Worm (Caenorhabditis elegans) whole organism, L1 larva: ENCODE results near the gene F53F8.5.

Experiments
- C04F5.9 ChIP-seq: sonication (generic microtip); optimal IDR thresholded peaks from 2 replicates; lab custom pipeline; 2016; ENCODE audit warnings: missing genetic modification characterization, missing compliant biosample characterization
- F16B12.6 ChIP-seq: fragments of 150-350 bp; optimal IDR thresholded peaks from 2 replicates; lab custom pipeline; 2014; ENCODE audit warnings: missing biosample characterization, missing genetic modification characterization
- aha-1 ChIP-seq: fragments of 150-350 bp; optimal IDR thresholded peaks from 2 replicates; lab custom pipeline; 2014; ENCODE audit warnings: missing biosample characterization, missing genetic modification characterization
- alr-1 ChIP-seq: fragments of 200-800 bp; sonication (Bioruptor generic); optimal IDR thresholded peaks from 2 replicates; lab custom pipeline; 2018; ENCODE audit warnings: borderline replicate concordance, mild to moderate bottlenecking, missing genetic modification characterization, missing compliant biosample characterization
- blmp-1 ChIP-seq: fragments of 150-350 bp; optimal IDR thresholded peaks from 2 replicates; lab custom pipeline; 2014; ENCODE audit warnings: missing biosample characterization, missing genetic modification characterization
- ceh-63 ChIP-seq: fragments of 200-800 bp; sonication (Bioruptor generic); optimal IDR thresholded peaks from 2 replicates; lab custom pipeline; 2018; ENCODE audit warnings: mild to moderate bottlenecking, missing genetic modification characterization, missing compliant biosample characterization
- ceh-82 ChIP-seq, 3 experiments: fragments of 150-350 bp in 1 of 3; sonication (generic microtip) in 2 of 3; optimal IDR thresholded peaks; 2 replicates each; lab custom pipeline; 2014 to 2017; ENCODE audit warnings: missing biosample characterization in 3 of 3, missing genetic modification characterization in 3 of 3
- ceh-88 ChIP-seq: fragments of 200-800 bp; sonication (Bioruptor generic); IDR thresholded peaks from 2 replicates; pipeline ENCODE4 v1.3.6; 2022; ENCODE audit warnings: missing genetic modification characterization, missing compliant biosample characterization
- ceh-90 ChIP-seq: sonication (generic microtip); optimal IDR thresholded peaks from 2 replicates; lab custom pipeline; 2016; ENCODE audit warnings: missing genetic modification characterization, missing compliant biosample characterization
- ces-1 ChIP-seq: fragments of 150-350 bp; optimal IDR thresholded peaks from 2 replicates; lab custom pipeline; 2014; ENCODE audit warnings: missing biosample characterization, missing genetic modification reagents, missing genetic modification characterization
- dpl-1 ChIP-seq, 3 experiments: fragments of 150-350 bp in 2 of 3; sonication (generic microtip) in 1 of 3; optimal IDR thresholded peaks; 2 replicates each; lab custom pipeline; 2014 to 2017; ENCODE audit warnings: missing biosample characterization in 3 of 3, missing genetic modification characterization in 3 of 3, missing genetic modification reagents in 3 of 3
- dsc-1 ChIP-seq: sonication (generic microtip); optimal IDR thresholded peaks from 2 replicates; lab custom pipeline; 2016; ENCODE audit warnings: mild to moderate bottlenecking, missing genetic modification characterization, missing compliant biosample characterization
- egl-13 ChIP-seq: sonication (generic microtip); optimal IDR thresholded peaks from 2 replicates; lab custom pipeline; 2016; ENCODE audit warnings: missing genotype, missing genetic modification reagents, missing genetic modification characterization, missing compliant biosample characterization
- elt-2 ChIP-seq: sonication (generic microtip); optimal IDR thresholded peaks from 2 replicates; lab custom pipeline; 2016; ENCODE audit warnings: missing genetic modification characterization, mild to moderate bottlenecking, inconsistent platforms, missing compliant biosample characterization, missing genetic modification reagents
- ets-5 ChIP-seq: fragments of 200-800 bp; sonication (Bioruptor generic); IDR thresholded peaks from 2 replicates; pipeline ENCODE4 v1.3.6; 2022; ENCODE audit warnings: missing genetic modification characterization, missing compliant biosample characterization
- fkh-10 ChIP-seq: sonication (generic microtip); optimal IDR thresholded peaks from 2 replicates; lab custom pipeline; 2017; ENCODE audit warnings: missing biosample characterization, missing genetic modification reagents, missing genetic modification characterization
- fkh-4 ChIP-seq: sonication (generic microtip); optimal IDR thresholded peaks from 2 replicates; lab custom pipeline; 2016; ENCODE audit warnings: missing compliant biosample characterization, missing genetic modification characterization, borderline replicate concordance
- fkh-8 ChIP-seq: sonication (generic microtip); optimal IDR thresholded peaks from 2 replicates; lab custom pipeline; 2016; ENCODE audit warnings: mild to moderate bottlenecking, missing genetic modification characterization, missing compliant biosample characterization
- hlh-17 ChIP-seq: fragments of 200-800 bp; sonication (Bioruptor generic); optimal IDR thresholded peaks from 2 replicates; lab custom pipeline; 2018; ENCODE audit warnings: missing genetic modification characterization, mild to moderate bottlenecking, missing compliant biosample characterization, moderate library complexity, borderline replicate concordance
- hlh-4 ChIP-seq: sonication (generic microtip); optimal IDR thresholded peaks from 2 replicates; lab custom pipeline; 2016; ENCODE audit warnings: mild to moderate bottlenecking, missing genetic modification characterization, missing compliant biosample characterization
- hpl-2 ChIP-seq: fragments of 150-350 bp; optimal IDR thresholded peaks from 2 replicates; lab custom pipeline; 2014; ENCODE audit warnings: missing biosample characterization, missing genetic modification reagents, missing genetic modification characterization
- irx-1 ChIP-seq: sonication (generic microtip); optimal IDR thresholded peaks from 2 replicates; lab custom pipeline; 2016; ENCODE audit warnings: missing genetic modification characterization, missing compliant biosample characterization
- jun-1 ChIP-seq: fragments of 150-350 bp; optimal IDR thresholded peaks from 2 replicates; lab custom pipeline; 2014; ENCODE audit warnings: missing biosample characterization, missing genetic modification reagents, missing genetic modification characterization
- lin-13 ChIP-seq: fragments of 150-350 bp; optimal IDR thresholded peaks from 2 replicates; lab custom pipeline; 2014; ENCODE audit warnings: missing biosample characterization, missing genetic modification reagents, missing genetic modification characterization
- lin-15B ChIP-seq: fragments of 150-350 bp; sonication (generic microtip); optimal IDR thresholded peaks from 3 replicates; lab custom pipeline; 2014; ENCODE audit warnings: missing biosample characterization, missing genetic modification characterization
- lin-35 ChIP-seq, 2 experiments: fragments of 150-350 bp; optimal IDR thresholded peaks; 2 replicates each; lab custom pipeline; 2014; ENCODE audit warnings: missing biosample characterization in 2 of 2, missing genetic modification characterization in 2 of 2, missing genetic modification reagents in 2 of 2
- lin-39 ChIP-seq: fragments of 150-350 bp; optimal IDR thresholded peaks from 2 replicates; lab custom pipeline; 2014; ENCODE audit warnings: missing biosample characterization, missing genetic modification reagents, missing genetic modification characterization
- lir-3 ChIP-seq: sonication (generic microtip); optimal IDR thresholded peaks from 2 replicates; lab custom pipeline; 2016; ENCODE audit warnings: mild to moderate bottlenecking, missing genetic modification characterization, moderate library complexity, missing compliant biosample characterization; ENCODE audit not compliant: poor library complexity
- lsy-2 ChIP-seq, 2 experiments: fragments of 150-350 bp; optimal IDR thresholded peaks; 2 replicates each; lab custom pipeline; 2014; ENCODE audit warnings: missing biosample characterization in 2 of 2, missing genetic modification characterization in 2 of 2
- mab-9 ChIP-seq: fragments of 200-800 bp; sonication (Bioruptor generic); IDR thresholded peaks from 2 replicates; pipeline ENCODE4 v1.3.6; 2022; ENCODE audit warnings: missing genetic modification reagents, missing genetic modification characterization, missing compliant biosample characterization
- mep-1 ChIP-seq: fragments of 150-350 bp; optimal IDR thresholded peaks from 2 replicates; lab custom pipeline; 2014; ENCODE audit warnings: missing biosample characterization, missing genetic modification characterization
- nhr-19 ChIP-seq: fragments of 200-800 bp; sonication (Bioruptor generic); conservative IDR thresholded peaks from 2 replicates; pipeline ENCODE4 v1.3.6; 2022; ENCODE audit warnings: missing genetic modification characterization, missing compliant biosample characterization
- nhr-237 ChIP-seq: fragments of 150-350 bp; optimal IDR thresholded peaks from 2 replicates; lab custom pipeline; 2014; ENCODE audit warnings: missing biosample characterization, missing genetic modification characterization
- nhr-47 ChIP-seq: sonication (generic microtip); optimal IDR thresholded peaks from 2 replicates; lab custom pipeline; 2016; ENCODE audit warnings: mild to moderate bottlenecking, missing genetic modification characterization, moderate library complexity, missing compliant biosample characterization
- nhr-76 ChIP-seq: sonication (generic microtip); optimal IDR thresholded peaks from 2 replicates; lab custom pipeline; 2017; ENCODE audit warnings: missing biosample characterization, missing genetic modification characterization
- pqm-1 ChIP-seq: sonication (generic microtip); optimal IDR thresholded peaks from 3 replicates; lab custom pipeline; 2017; ENCODE audit warnings: missing biosample characterization, missing genetic modification characterization
- skn-1 ChIP-seq: fragments of 150-350 bp; optimal IDR thresholded peaks from 2 replicates; lab custom pipeline; 2014; ENCODE audit warnings: missing biosample characterization, missing genetic modification characterization
- sup-37 ChIP-seq: fragments of 200-800 bp; sonication (Bioruptor generic); optimal IDR thresholded peaks from 2 replicates; lab custom pipeline; 2018; ENCODE audit warnings: mild to moderate bottlenecking, missing genetic modification characterization, missing compliant biosample characterization
- swsn-7 ChIP-seq: sonication (generic microtip); optimal IDR thresholded peaks from 2 replicates; lab custom pipeline; 2016; ENCODE audit warnings: missing genetic modification characterization, missing compliant biosample characterization
- tbx-2 ChIP-seq: sonication (generic microtip); optimal IDR thresholded peaks from 2 replicates; lab custom pipeline; 2016; ENCODE audit warnings: missing genetic modification characterization, missing compliant biosample characterization
- tlp-1 ChIP-seq: fragments of 150-350 bp; optimal IDR thresholded peaks from 2 replicates; lab custom pipeline; 2014; ENCODE audit warnings: missing biosample characterization, missing genetic modification characterization
- unc-130 ChIP-seq: fragments of 150-350 bp; optimal IDR thresholded peaks from 2 replicates; lab custom pipeline; 2017; ENCODE audit warnings: missing biosample characterization, missing genetic modification characterization, inconsistent platforms
- unc-30 ChIP-seq: sonication (generic microtip); optimal IDR thresholded peaks from 2 replicates; lab custom pipeline; 2017; ENCODE audit warnings: missing biosample characterization, missing genetic modification characterization
- unc-62 ChIP-seq: fragments of 150-350 bp; optimal IDR thresholded peaks from 2 replicates; lab custom pipeline; 2014; ENCODE audit warnings: missing biosample characterization, missing genetic modification reagents, missing genetic modification characterization
- vab-15 ChIP-seq: sonication (generic microtip); optimal IDR thresholded peaks from 2 replicates; lab custom pipeline; 2017; ENCODE audit warnings: missing genotype, mild to moderate bottlenecking, missing genetic modification characterization, missing compliant biosample characterization
- xbp-1 ChIP-seq: sonication (generic microtip); optimal IDR thresholded peaks from 2 replicates; lab custom pipeline; 2016; ENCODE audit warnings: missing genetic modification characterization, missing compliant biosample characterization
- zag-1 ChIP-seq: fragments of 150-350 bp; optimal IDR thresholded peaks from 2 replicates; lab custom pipeline; 2014; ENCODE audit warnings: missing biosample characterization, missing genetic modification characterization
- ztf-11 ChIP-seq, 2 experiments: sonication (generic microtip); optimal IDR thresholded peaks; 2 replicates each; lab custom pipeline; 2016 to 2017; ENCODE audit warnings: missing genetic modification characterization in 2 of 2, missing biosample characterization in 1 of 2, missing compliant biosample characterization in 1 of 2
- ztf-4 ChIP-seq: fragments of 150-350 bp; optimal IDR thresholded peaks from 2 replicates; lab custom pipeline; 2014; ENCODE audit warnings: missing biosample characterization, missing genetic modification characterization

F53F8.5 gene

ce11 chrV:20703998-20704572 is at the start of gene F53F8.5, which contains the start of gene F53F8.6 (continued):
- no peak for TF ChIP-seq elt-2 (tag; lab: Kevin White, UChicago)
- no peak for TF ChIP-seq unc-62 (GFP tag; lab: Kevin White, UChicago)
- peak; percentile 6 for TF ChIP-seq lin-15B (tag; lab: Kevin White, UChicago)
- TF ChIP-seq lir-3 (tag; lab: Kevin White, UChicago), result no peak
- TF ChIP-seq skn-1 (tag; lab: Kevin White, UChicago), result peak; percentile 60
- TF ChIP-seq hlh-17, result no peak
- peak; percentile 72 for TF ChIP-seq lin-39 (tag; lab: Kevin White, UChicago)
- TF ChIP-seq xbp-1 (tag; lab: Kevin White, UChicago), result peak; percentile 56
- no peak for TF ChIP-seq unc-30 (tag; lab: Kevin White, UChicago)
- TF ChIP-seq vab-15 (tag; lab: Kevin White, UChicago), result no peak
- TF ChIP-seq ztf-4 (tag; lab: Kevin White, UChicago), result no peak
- peak; percentile 77 to 80 for TF ChIP-seq lsy-2 (tag; optimal IDR thresholded peaks at IDR 0.05; lab: Kevin White, UChicago)
- peak; percentile 29 to 57 (median 53) for TF ChIP-seq ceh-82 (tag; optimal IDR thresholded peaks at IDR 0.05; lab: Kevin White, UChicago)
- no peak for TF ChIP-seq C04F5.9 (tag; lab: Kevin White, UChicago)
- TF ChIP-seq ceh-90, result no peak
- TF ChIP-seq nhr-76 (tag; lab: Kevin White, UChicago), result no peak
- peak; percentile 67 for TF ChIP-seq swsn-7 (tag; lab: Kevin White, UChicago)
- no peak for TF ChIP-seq zag-1 (tag; lab: Kevin White, UChicago)
- peak; percentile 44 for TF ChIP-seq unc-130 (tag; lab: Kevin White, UChicago)
- no peak for TF ChIP-seq ets-5 (GFP tag; lab: Robert Waterston, UW)
- TF ChIP-seq nhr-19 (GFP tag; lab: Robert Waterston, UW), result peak; percentile 62
- TF ChIP-seq irx-1 (tag; lab: Kevin White, UChicago), result peak; percentile 49
- no peak for TF ChIP-seq F16B12.6 (tag; lab: Kevin White, UChicago)

DNA sequence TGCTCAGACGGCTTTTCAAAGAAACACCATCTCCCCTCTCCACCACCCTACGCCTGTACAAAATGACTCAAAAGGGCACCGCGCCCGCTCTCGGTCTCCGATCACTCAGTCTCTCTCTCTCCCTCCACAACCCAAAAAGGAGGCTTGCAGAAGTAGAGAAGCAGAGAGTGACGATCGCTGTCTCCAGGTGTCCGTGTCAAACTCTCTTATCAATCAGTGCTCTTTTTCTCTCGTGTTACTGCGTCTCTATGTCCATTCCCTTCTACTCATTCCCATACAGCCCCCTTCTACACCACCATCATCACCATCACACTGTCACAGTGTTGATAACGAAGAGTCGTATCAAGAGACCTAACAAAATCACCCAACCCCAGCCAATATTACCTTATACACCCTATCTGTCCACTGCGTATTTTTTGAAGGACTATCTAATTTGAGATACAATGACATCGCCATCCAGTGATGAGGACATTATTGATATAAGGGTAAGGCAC is 48.8 kb upstream of the F53F8.5 start, which contains the start of gene pha-4:
Gene pha-4, plus strand, starts transcription at position 444 of the 494 bp plus-strand sequence.
- TF ChIP-seq jun-1 (tag; lab: Kevin White, UChicago), result peak; percentile 0
- no peak for TF ChIP-seq ces-1 (GFP tag; lab: Kevin White, UChicago)
- no peak for TF ChIP-seq C04F5.9 (tag; lab: Kevin White, UChicago)
- no peak for TF ChIP-seq ceh-90
- TF ChIP-seq ceh-88 (GFP tag; lab: Robert Waterston, UW), result no peak
- TF ChIP-seq fkh-4 (tag; lab: Kevin White, UChicago), result no peak
- TF ChIP-seq ceh-82 (tag; optimal IDR thresholded peaks at IDR 0.05; lab: Kevin White, UChicago), result no peak
- no peak for TF ChIP-seq ztf-4 (tag; lab: Kevin White, UChicago)
- no peak for TF ChIP-seq dsc-1
- no peak for TF ChIP-seq alr-1 (tag; lab: Kevin White, UChicago)
- TF ChIP-seq vab-15 (tag; lab: Kevin White, UChicago), result no peak
- TF ChIP-seq aha-1 (tag; lab: Kevin White, UChicago), result no peak
- no peak for TF ChIP-seq tbx-2 (tag; lab: Kevin White, UChicago)
- TF ChIP-seq fkh-8 (tag; lab: Kevin White, UChicago), result no peak
- no peak for TF ChIP-seq mab-9
- TF ChIP-seq dpl-1 (GFP tag; optimal IDR thresholded peaks at IDR 0.05; lab: Kevin White, UChicago), result no peak
- TF ChIP-seq xbp-1 (tag; lab: Kevin White, UChicago), result no peak
- TF ChIP-seq lin-35 (GFP tag; optimal IDR thresholded peaks at IDR 0.05; lab: Kevin White, UChicago), result peak in 1 of 2 experiments; percentile 30
- no peak for TF ChIP-seq hpl-2 (GFP tag; lab: Kevin White, UChicago)
- no peak for TF ChIP-seq ztf-11 (tag; optimal IDR thresholded peaks at IDR 0.05; lab: Kevin White, UChicago)
- TF ChIP-seq hlh-4, result no peak
- no peak for TF ChIP-seq lin-13 (GFP tag; lab: Kevin White, UChicago)
- no peak for TF ChIP-seq blmp-1 (tag; lab: Kevin White, UChicago)
- no peak for TF ChIP-seq tlp-1 (tag; lab: Kevin White, UChicago)
- no peak for TF ChIP-seq swsn-7 (tag; lab: Kevin White, UChicago)
- TF ChIP-seq nhr-19 (GFP tag; lab: Robert Waterston, UW), result no peak
- peak; percentile 69 for TF ChIP-seq pqm-1 (tag; lab: Kevin White, UChicago)
- TF ChIP-seq irx-1 (tag; lab: Kevin White, UChicago), result no peak
- TF ChIP-seq nhr-47, result no peak
- no peak for TF ChIP-seq mep-1 (tag; lab: Kevin White, UChicago)
- no peak for TF ChIP-seq ceh-63 (GFP tag; lab: Kevin White, UChicago)
- TF ChIP-seq egl-13 (tag; lab: Kevin White, UChicago), result no peak
- no peak for TF ChIP-seq nhr-237
- TF ChIP-seq fkh-10, result no peak
- no peak for TF ChIP-seq sup-37
